Worm (Caenorhabditis elegans) whole organism, L4/young adult: ENCODE data around the gene T11F9.14.

Source experiments
- W03F9.2 ChIP-seq: fragments of 150-350 bp; optimal IDR thresholded peaks from 2 replicates; lab custom pipeline; 2014; ENCODE audit warnings: missing biosample characterization, missing genetic modification characterization
- dao-5 ChIP-seq: sonication (generic microtip); optimal IDR thresholded peaks from 2 replicates; lab custom pipeline; 2016; ENCODE audit warnings: missing genotype, missing genetic modification characterization, moderate library complexity, missing compliant biosample characterization
- him-1 ChIP-seq: sonication (generic microtip); optimal IDR thresholded peaks from 2 replicates; lab custom pipeline; 2016; ENCODE audit warnings: missing genotype, missing genetic modification reagents, missing genetic modification characterization, missing compliant biosample characterization

DNA sequence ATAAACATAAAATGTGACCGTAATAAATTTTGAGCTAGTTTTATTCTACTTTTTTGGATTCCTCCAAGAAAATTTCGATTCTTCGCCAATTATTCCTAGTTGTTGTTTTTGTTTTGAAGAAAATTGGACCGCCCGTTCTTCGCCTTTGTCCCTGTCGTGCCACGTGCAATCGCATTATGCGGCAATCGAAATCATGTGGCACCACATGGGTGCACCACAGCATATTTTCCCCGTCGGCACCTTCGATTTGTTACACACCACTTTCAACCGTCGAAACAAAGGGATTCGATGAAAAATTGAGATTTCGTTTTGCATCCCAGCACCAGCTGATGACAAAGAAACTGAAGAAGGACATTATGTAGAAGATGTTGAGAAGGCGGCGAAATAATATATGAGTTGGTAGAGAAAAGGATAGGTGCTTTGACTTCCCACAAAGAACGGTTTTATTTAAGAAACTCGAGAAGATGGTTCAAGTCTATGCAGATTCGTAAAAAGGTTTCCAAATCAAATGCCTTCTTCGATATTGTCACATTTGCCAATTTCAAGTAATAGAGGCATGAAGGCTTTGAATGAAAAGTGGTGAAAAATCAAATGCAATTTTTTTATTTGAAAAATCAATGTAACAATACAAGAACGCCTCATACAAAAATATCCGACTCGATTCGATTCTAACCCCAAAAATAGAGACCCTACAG, 48.1 kb upstream of the T11F9.14 start:
- no peak for TF ChIP-seq him-1 (tag; lab: Kevin White, UChicago)
- TF ChIP-seq W03F9.2 (tag; lab: Kevin White, UChicago) = no peak
- no peak for TF ChIP-seq dao-5 (tag; lab: Kevin White, UChicago)
